Worm (Caenorhabditis elegans) whole organism, L4 larva: ENCODE measurements around the gene F40G12.6.

Experiments used
- F10B5.3 ChIP-seq: sonication (generic microtip); optimal IDR thresholded peaks from 2 replicates; lab custom pipeline; 2016; ENCODE audit warnings: mild to moderate bottlenecking, missing genetic modification characterization, missing compliant biosample characterization
- F37D6.2 ChIP-seq: sonication (generic microtip); optimal IDR thresholded peaks from 2 replicates; lab custom pipeline; 2016; ENCODE audit warnings: mild to moderate bottlenecking, missing genetic modification characterization, missing compliant biosample characterization
- R02D3.7 ChIP-seq: fragments of 150-350 bp; sonication (generic microtip); optimal IDR thresholded peaks from 3 replicates; lab custom pipeline; 2014; ENCODE audit warnings: missing biosample characterization, missing genetic modification characterization
- T26A8.4 ChIP-seq: fragments of 200-800 bp; sonication (Bioruptor generic); IDR thresholded peaks from 2 replicates; pipeline ENCODE4 v1.3.6; 2022; ENCODE audit warnings: missing genetic modification characterization, missing compliant biosample characterization
- Y105C5A.15 ChIP-seq: fragments of 200-800 bp; sonication (Bioruptor generic); IDR thresholded peaks from 2 replicates; pipeline ENCODE4 v1.3.6; 2022; ENCODE audit warnings: missing genetic modification characterization, missing compliant biosample characterization
- Y48G9A.11 ChIP-seq: fragments of 200-800 bp; sonication (Bioruptor generic); IDR thresholded peaks from 2 replicates; pipeline ENCODE4 v1.3.6; 2022; ENCODE audit warnings: missing genetic modification reagents, missing genetic modification characterization, missing compliant biosample characterization
- Y75B8A.6 ChIP-seq: fragments of 200-800 bp; sonication (Bioruptor generic); IDR thresholded peaks from 2 replicates; pipeline ENCODE4 v1.3.6; 2022; ENCODE audit warnings: missing genetic modification reagents, missing genetic modification characterization, missing compliant biosample characterization
- ZK546.5 ChIP-seq, 2 experiments: sonication (generic microtip); optimal IDR thresholded peaks; 2 replicates each; lab custom pipeline; 2017; ENCODE audit warnings: missing biosample characterization in 2 of 2, missing genetic modification characterization in 2 of 2
- aha-1 ChIP-seq: fragments of 150-350 bp; peaks from one replicate; lab custom pipeline; 2014; ENCODE audit warnings: missing biosample characterization, missing genetic modification characterization
- ama-1 ChIP-seq: fragments of 150-350 bp; optimal IDR thresholded peaks from 2 replicates; lab custom pipeline; 2014; ENCODE audit warnings: inconsistent platforms, mixed read lengths
- attf-4 ChIP-seq: sonication (generic microtip); optimal IDR thresholded peaks from 3 replicates; lab custom pipeline; 2017; ENCODE audit warnings: missing biosample characterization, missing genetic modification characterization
- ceh-20 ChIP-seq: fragments of 200-800 bp; sonication (Bioruptor generic); IDR thresholded peaks from 2 replicates; pipeline ENCODE4 v1.3.6; 2022; ENCODE audit warnings: missing genetic modification reagents, missing genetic modification characterization, missing compliant biosample characterization
- ceh-32 ChIP-seq: sonication (generic microtip); optimal IDR thresholded peaks from 2 replicates; lab custom pipeline; 2016; ENCODE audit warnings: mild to moderate bottlenecking, missing genetic modification characterization, missing compliant biosample characterization; ENCODE audit not compliant: poor library complexity
- ces-1 ChIP-seq: fragments of 150-350 bp; sonication (generic microtip); optimal IDR thresholded peaks from 4 replicates; lab custom pipeline; 2014; ENCODE audit warnings: missing biosample characterization, missing genetic modification reagents, missing genetic modification characterization
- cey-2 ChIP-seq: sonication (generic microtip); optimal IDR thresholded peaks from 3 replicates; lab custom pipeline; 2017; ENCODE audit warnings: missing genetic modification characterization, mild to moderate bottlenecking, missing compliant biosample characterization, antibody characterized with exemption, borderline replicate concordance; ENCODE audit not compliant: insufficient read depth
- ctbp-1 ChIP-seq: fragments of 200-800 bp; sonication (Bioruptor generic); IDR thresholded peaks from 2 replicates; pipeline ENCODE4 v1.3.6; 2022; ENCODE audit warnings: missing genetic modification reagents, missing genetic modification characterization, missing compliant biosample characterization
- duxl-1 ChIP-seq: sonication (generic microtip); optimal IDR thresholded peaks from 2 replicates; lab custom pipeline; 2016; ENCODE audit warnings: mild to moderate bottlenecking, missing genetic modification characterization, moderate library complexity, missing compliant biosample characterization; ENCODE audit not compliant: poor library complexity
- fkh-10 ChIP-seq: fragments of 150-350 bp; optimal IDR thresholded peaks from 2 replicates; lab custom pipeline; 2014; ENCODE audit warnings: missing biosample characterization, missing genetic modification reagents, missing genetic modification characterization
- hif-1 ChIP-seq, 2 experiments: sonication (generic microtip); optimal IDR thresholded peaks; 2 replicates each; lab custom pipeline; 2016 to 2017; ENCODE audit warnings: missing compliant biosample characterization in 2 of 2, missing genetic modification characterization in 2 of 2, missing genetic modification reagents in 2 of 2, missing genotype in 2 of 2, mild to moderate bottlenecking in 1 of 2
- jun-1 ChIP-seq: fragments of 150-350 bp; optimal IDR thresholded peaks from 2 replicates; lab custom pipeline; 2014; ENCODE audit warnings: missing biosample characterization, missing genetic modification reagents, missing genetic modification characterization
- lim-7 ChIP-seq: fragments of 200-800 bp; sonication (Bioruptor generic); IDR thresholded peaks from 2 replicates; pipeline ENCODE4 v1.3.6; 2022; ENCODE audit warnings: missing genetic modification characterization, missing compliant biosample characterization
- lin-39 ChIP-seq: fragments of 150-350 bp; optimal IDR thresholded peaks from 2 replicates; lab custom pipeline; 2014; ENCODE audit warnings: missing biosample characterization, missing genetic modification reagents, missing genetic modification characterization
- lir-3 ChIP-seq: sonication (generic microtip); optimal IDR thresholded peaks from 2 replicates; lab custom pipeline; 2016; ENCODE audit warnings: mild to moderate bottlenecking, missing genetic modification characterization, missing compliant biosample characterization
- lsy-2 ChIP-seq, 2 experiments: fragments of 150-350 bp in 1 of 2; sonication (generic microtip) in 1 of 2; optimal IDR thresholded peaks; 2 replicates each; lab custom pipeline; 2014 to 2017; ENCODE audit warnings: missing biosample characterization in 2 of 2, missing genetic modification characterization in 2 of 2
- mdl-1 ChIP-seq, 2 experiments: fragments of 150-350 bp in 1 of 2; sonication (generic microtip) in 1 of 2; optimal IDR thresholded peaks; 2 replicates each; lab custom pipeline; 2014 to 2017; ENCODE audit warnings: missing biosample characterization in 2 of 2, missing genetic modification characterization in 2 of 2
- mep-1 ChIP-seq: fragments of 150-350 bp; sonication (generic microtip); optimal IDR thresholded peaks from 3 replicates; lab custom pipeline; 2014; ENCODE audit warnings: missing biosample characterization, missing genetic modification characterization
- mxl-2 ChIP-seq: fragments of 200-800 bp; sonication (Bioruptor generic); conservative IDR thresholded peaks from 2 replicates; pipeline ENCODE4 v1.3.6; 2022; ENCODE audit warnings: missing genetic modification reagents, missing genetic modification characterization, missing compliant biosample characterization
- nhr-111 ChIP-seq: fragments of 200-800 bp; sonication (Bioruptor generic); optimal IDR thresholded peaks from 2 replicates; lab custom pipeline; 2018; ENCODE audit warnings: mild to moderate bottlenecking, missing genetic modification characterization, missing compliant biosample characterization
- nhr-28 ChIP-seq: fragments of 150-350 bp; optimal IDR thresholded peaks from 2 replicates; lab custom pipeline; 2014; ENCODE audit warnings: missing biosample characterization, missing genetic modification characterization
- nhr-6 ChIP-seq: fragments of 150-350 bp; optimal IDR thresholded peaks from 2 replicates; lab custom pipeline; 2014; ENCODE audit warnings: missing biosample characterization, missing genetic modification characterization
- nhr-77 ChIP-seq: fragments of 150-350 bp; optimal IDR thresholded peaks from 2 replicates; lab custom pipeline; 2014; ENCODE audit warnings: missing biosample characterization, missing genetic modification characterization
- pha-4 ChIP-seq, 2 experiments: fragments of 150-350 bp in 1 of 2; fragments of 200-800 bp in 1 of 2; sonication (Bioruptor generic) in 1 of 2; IDR thresholded peaks in 1 of 2; optimal IDR thresholded peaks in 1 of 2; 2 replicates each; pipeline versions ENCODE4 v1.3.6 to Lab custom; 2014 to 2022; ENCODE audit warnings: missing genetic modification characterization in 2 of 2, missing genetic modification reagents in 2 of 2, missing biosample characterization in 1 of 2, missing compliant biosample characterization in 1 of 2
- sdz-12 ChIP-seq: fragments of 200-800 bp; sonication (Bioruptor generic); optimal IDR thresholded peaks from 2 replicates; lab custom pipeline; 2018; ENCODE audit warnings: mild to moderate bottlenecking, missing genetic modification characterization, missing compliant biosample characterization
- tra-1 ChIP-seq: fragments of 200-800 bp; sonication (Bioruptor generic); IDR thresholded peaks from 2 replicates; pipeline ENCODE4 v1.3.6; 2022; ENCODE audit warnings: missing genetic modification reagents, missing genetic modification characterization, missing compliant biosample characterization
- vab-7 ChIP-seq: fragments of 200-800 bp; sonication (Bioruptor generic); IDR thresholded peaks from 2 replicates; pipeline ENCODE4 v1.3.6; 2022; ENCODE audit warnings: missing genetic modification reagents, missing genetic modification characterization, missing compliant biosample characterization
- zfp-2 ChIP-seq: sonication (generic microtip); optimal IDR thresholded peaks from 2 replicates; lab custom pipeline; 2016; ENCODE audit warnings: mild to moderate bottlenecking, missing genetic modification characterization, missing compliant biosample characterization
- ztf-7 ChIP-seq: fragments of 150-350 bp; optimal IDR thresholded peaks from 2 replicates; lab custom pipeline; 2014; ENCODE audit warnings: missing biosample characterization, missing genetic modification characterization

F40G12.6 gene

DNA sequence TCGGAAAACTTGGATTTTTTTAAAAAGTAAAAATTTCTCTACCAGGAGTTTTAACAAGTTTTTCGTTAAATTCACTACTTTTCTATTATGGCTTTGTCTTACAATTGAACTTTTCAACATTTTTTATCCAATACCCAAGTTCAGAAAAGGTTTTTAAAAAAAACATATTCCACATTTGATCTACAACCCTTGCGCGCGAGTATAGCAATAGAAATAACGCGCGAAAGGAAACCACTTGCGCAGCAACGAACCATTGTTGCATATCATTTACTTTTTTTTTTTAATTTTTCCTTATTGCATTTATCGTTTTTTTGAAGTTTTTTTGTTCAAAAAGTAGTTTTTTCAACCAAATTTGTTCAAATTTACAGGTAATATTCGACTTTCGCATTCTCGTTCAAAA lies 12.9 kb upstream of the F40G12.6 start, which contains the start of gene F40G12.11:
Gene F40G12.11, plus strand, starts transcription at position 369 of the 400 bp plus-strand sequence.
- TF ChIP-seq mep-1 (no peak), nhr-111 (GFP tag; lab: Kevin White, UChicago) (no peak), cey-2 (tag; lab: Kevin White, UChicago) (no peak), jun-1 (tag; lab: Kevin White, UChicago) (no peak), F10B5.3 (tag; lab: Kevin White, UChicago) (no peak), nhr-77 (tag; lab: Kevin White, UChicago) (no peak), lir-3 (tag; lab: Kevin White, UChicago) (no peak), ctbp-1 (no peak), hif-1 (tag; optimal IDR thresholded peaks at IDR 0.05; lab: Kevin White, UChicago) (no peak), pha-4 (GFP tag; IDR thresholded peaks at IDR 0.05; lab: Robert Waterston, UW) (no peak), pha-4 (tag; optimal IDR thresholded peaks at IDR 0.05; lab: Kevin White, UChicago) (no peak), Y75B8A.6 (GFP tag; lab: Robert Waterston, UW) (no peak), T26A8.4 (GFP tag; lab: Robert Waterston, UW) (no peak), ceh-32 (tag; lab: Kevin White, UChicago) (no peak), nhr-28 (no peak), F37D6.2 (tag; lab: Kevin White, UChicago) (no peak), Y48G9A.11 (GFP tag; lab: Robert Waterston, UW) (no peak), tra-1 (no peak), lin-39 (tag; lab: Kevin White, UChicago) (no peak)

DNA sequence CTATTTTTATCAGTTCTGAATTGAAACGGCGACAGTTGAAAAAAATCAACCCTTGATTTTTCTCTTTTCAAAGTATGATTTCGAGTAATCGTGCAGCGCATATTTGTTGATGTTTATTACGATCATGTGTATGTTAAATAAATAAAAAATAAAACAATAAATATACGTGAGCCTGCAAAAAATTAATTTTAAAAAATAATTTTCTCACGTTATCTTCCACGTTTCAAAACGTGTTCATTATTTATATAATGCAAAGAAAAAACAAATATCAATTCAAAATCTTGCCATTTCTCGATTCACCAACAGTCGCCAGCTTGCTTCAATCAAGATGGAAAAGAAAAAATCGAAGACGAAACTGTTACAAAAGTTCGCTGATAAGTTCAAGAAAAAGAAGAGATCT lies 10.3 kb upstream of the F40G12.6 start, which contains the start of gene F40G12.10:
Gene F40G12.10, plus strand, starts transcription at position 301 of the 400 bp plus-strand sequence.
- TF ChIP-seq ama-1 (lab: Kevin White, UChicago) (no peak), sdz-12 (GFP tag; lab: Kevin White, UChicago) (no peak), mep-1 (no peak), mxl-2 (GFP tag; lab: Robert Waterston, UW) (no peak)

DNA sequence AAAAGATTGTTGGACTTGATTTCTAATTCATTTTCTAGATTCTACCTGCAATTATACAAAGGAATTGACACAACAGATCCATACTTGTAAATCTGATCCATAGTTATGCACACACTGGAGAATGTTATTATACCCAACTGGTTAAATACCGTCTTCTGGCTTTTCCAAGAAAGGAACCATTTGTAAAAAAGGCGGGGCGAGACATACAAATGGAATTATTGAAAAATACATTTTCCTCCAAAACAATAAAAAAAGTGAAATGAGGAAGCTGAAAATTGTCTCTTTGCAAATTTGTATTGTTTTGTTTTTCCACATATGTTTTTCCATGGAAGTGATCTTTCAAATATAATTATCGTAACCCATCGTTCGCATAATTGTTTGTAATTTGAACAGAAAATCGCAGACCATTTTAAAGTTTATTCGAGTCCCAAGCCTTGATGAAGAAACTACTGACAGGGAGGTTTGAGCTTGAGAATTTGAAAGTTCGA lies 9.3 kb upstream of the F40G12.6 start, which contains the start of the genes srt-74 and F40G12.9:
Gene srt-74, minus strand, starts transcription at position 101 of the 488 bp plus-strand sequence.
Gene F40G12.9, plus strand, starts transcription at position 438 of the 488 bp plus-strand sequence.
- TF ChIP-seq ztf-7 (tag; lab: Kevin White, UChicago) (no peak), ces-1 (no peak), aha-1 (no peak), jun-1 (tag; lab: Kevin White, UChicago) (no peak), attf-4 (tag; lab: Kevin White, UChicago) (no peak), ZK546.5 (tag; optimal IDR thresholded peaks at IDR 0.05; lab: Kevin White, UChicago) (no peak), duxl-1 (tag; lab: Kevin White, UChicago) (no peak), vab-7 (GFP tag; lab: Robert Waterston, UW) (no peak), zfp-2 (tag; lab: Kevin White, UChicago) (no peak), nhr-6 (tag; lab: Kevin White, UChicago) (no peak), mdl-1 (tag; optimal IDR thresholded peaks at IDR 0.05; lab: Kevin White, UChicago) (no peak), Y105C5A.15 (GFP tag; lab: Robert Waterston, UW) (no peak), lsy-2 (tag; optimal IDR thresholded peaks at IDR 0.05; lab: Kevin White, UChicago) (no peak), R02D3.7 (no peak), lim-7 (GFP tag; lab: Robert Waterston, UW) (no peak), ceh-20 (GFP tag; lab: Robert Waterston, UW) (no peak), fkh-10 (GFP tag; lab: Kevin White, UChicago) (no peak)
